Worm (Caenorhabditis elegans): ENCODE measurements around the gene ZK355.2.
A peak's percentile ranks its signal among the peaks of the same experiment; 100 is the strongest.

The ZK355.2 gene

DNA sequence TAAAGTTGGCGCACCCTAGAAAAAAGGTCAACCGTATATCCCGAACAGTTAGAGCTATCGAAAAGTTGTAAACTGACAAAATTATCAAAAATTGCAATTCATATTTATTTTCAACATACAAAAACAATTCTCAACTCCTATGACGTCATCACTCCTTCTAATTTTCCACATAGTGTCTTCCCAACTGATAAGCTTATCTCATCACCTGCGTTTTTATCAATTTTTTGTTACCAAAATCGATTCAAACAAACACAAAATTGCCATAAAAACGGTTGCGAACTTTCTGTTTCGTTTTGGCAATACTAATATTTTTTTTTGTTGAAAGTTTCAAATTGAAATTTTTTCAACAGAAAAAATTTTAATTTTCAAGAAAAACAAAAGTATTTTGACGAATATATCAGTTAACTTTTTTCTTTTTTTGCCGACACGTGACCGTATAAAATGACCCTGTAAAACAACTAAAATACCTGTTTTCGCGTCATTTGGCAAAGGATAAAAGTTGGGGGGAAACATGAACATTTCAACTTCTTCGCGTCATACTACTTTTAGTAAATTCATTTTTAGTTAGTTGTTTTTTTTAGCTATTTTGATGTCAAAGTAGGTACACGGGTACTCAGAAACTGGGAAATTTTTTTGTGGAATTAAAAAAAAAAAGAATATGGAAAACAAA, 52.0 kb downstream of the ZK355.2 start:
- no peak for TF ChIP-seq fkh-10 (GFP tag; optimal IDR thresholded peaks at IDR 0.05)
- TF ChIP-seq elt-3 (tag; optimal IDR thresholded peaks at IDR 0.05), result no peak
- no peak for TF ChIP-seq daf-12 (tag; optimal IDR thresholded peaks at IDR 0.05)
- no peak for TF ChIP-seq mml-1 (tag; optimal IDR thresholded peaks at IDR 0.05)
- TF ChIP-seq nhr-237 (tag; optimal IDR thresholded peaks at IDR 0.05), result no peak
- TF ChIP-seq elt-2 (tag; optimal IDR thresholded peaks at IDR 0.05), result peak; percentile 96
- no peak for TF ChIP-seq fos-1 (tag; optimal IDR thresholded peaks at IDR 0.05)
- peak; percentile 16 for TF ChIP-seq ztf-4 (tag; optimal IDR thresholded peaks at IDR 0.05)
- no peak for TF ChIP-seq sea-2 (GFP tag; optimal IDR thresholded peaks at IDR 0.05)
- no peak for TF ChIP-seq nhr-76 (tag; optimal IDR thresholded peaks at IDR 0.05)
- no peak for TF ChIP-seq mdl-1 (tag; optimal IDR thresholded peaks at IDR 0.05)
- TF ChIP-seq snpc-4 (tag; optimal IDR thresholded peaks at IDR 0.05), result no peak
- TF ChIP-seq lin-15B (tag; optimal IDR thresholded peaks at IDR 0.05), result no peak
- TF ChIP-seq pha-4 (tag; optimal IDR thresholded peaks at IDR 0.05), result peak; percentile 70
- TF ChIP-seq ama-1 (optimal IDR thresholded peaks at IDR 0.05), result no peak
- TF ChIP-seq ceh-9 (tag; optimal IDR thresholded peaks at IDR 0.05), result no peak
- TF ChIP-seq egl-5 (tag; optimal IDR thresholded peaks at IDR 0.05), result no peak
- no peak for TF ChIP-seq nhr-25 (tag; optimal IDR thresholded peaks at IDR 0.05)
- no peak for TF ChIP-seq nfya-1 (tag; optimal IDR thresholded peaks at IDR 0.05; ENCODE audit: insufficient read depth)
- no peak for TF ChIP-seq nhr-11 (tag; optimal IDR thresholded peaks at IDR 0.05)
- no peak for TF ChIP-seq fkh-2 (tag; optimal IDR thresholded peaks at IDR 0.05)
- no peak for TF ChIP-seq nhr-23 (tag; optimal IDR thresholded peaks at IDR 0.05)
- peak; percentile 24 for TF ChIP-seq ceh-28 (tag; optimal IDR thresholded peaks at IDR 0.05)
- no peak for TF ChIP-seq ZK546.5 (tag; optimal IDR thresholded peaks at IDR 0.05)
- TF ChIP-seq ceh-82 (tag; optimal IDR thresholded peaks at IDR 0.05), result no peak
- TF ChIP-seq hmg-11 (tag; optimal IDR thresholded peaks at IDR 0.05), result no peak
- no peak for TF ChIP-seq skn-1 (tag; optimal IDR thresholded peaks at IDR 0.05)
- TF ChIP-seq unc-62 (GFP tag; optimal IDR thresholded peaks at IDR 0.05), result no peak
- TF ChIP-seq lin-39 (tag; optimal IDR thresholded peaks at IDR 0.05), result no peak
- no peak for TF ChIP-seq lsy-12 (tag; optimal IDR thresholded peaks at IDR 0.05)
- TF ChIP-seq aly-2 (tag; optimal IDR thresholded peaks at IDR 0.05), result no peak
- no peak for TF ChIP-seq unc-39 (tag; optimal IDR thresholded peaks at IDR 0.05)
- no peak for TF ChIP-seq nhr-12 (tag; optimal IDR thresholded peaks at IDR 0.05)
- no peak for TF ChIP-seq ceh-16 (tag; optimal IDR thresholded peaks at IDR 0.05)
- TF ChIP-seq jun-1 (tag; optimal IDR thresholded peaks at IDR 0.05), result peak; percentile 37
- no peak for TF ChIP-seq nhr-43 (tag; optimal IDR thresholded peaks at IDR 0.05; ENCODE audit: poor library complexity, severe bottlenecking)
- TF ChIP-seq nhr-28 (tag; optimal IDR thresholded peaks at IDR 0.05), result no peak
- TF ChIP-seq nhr-77 (tag; optimal IDR thresholded peaks at IDR 0.05), result no peak
- TF ChIP-seq eor-1 (tag; optimal IDR thresholded peaks at IDR 0.05), result no peak
- TF ChIP-seq pqm-1 (tag; optimal IDR thresholded peaks at IDR 0.05), result peak; percentile 69
- no peak for TF ChIP-seq ztf-11 (tag; optimal IDR thresholded peaks at IDR 0.05)
- TF ChIP-seq tbx-2 (tag; optimal IDR thresholded peaks at IDR 0.05), result no peak
- no peak for TF ChIP-seq egl-27 (tag; optimal IDR thresholded peaks at IDR 0.05)
- TF ChIP-seq R02D3.7 (tag; optimal IDR thresholded peaks at IDR 0.05), result no peak
- TF ChIP-seq zag-1 (tag; optimal IDR thresholded peaks at IDR 0.05), result no peak
- TF ChIP-seq elt-1 (tag; optimal IDR thresholded peaks at IDR 0.05), result no peak
- TF ChIP-seq nhr-67 (tag; optimal IDR thresholded peaks at IDR 0.05), result no peak

All from whole organism, L3 larva.